Worm (Caenorhabditis elegans): ENCODE measurements around the gene Y66D12A.13.

DNA sequence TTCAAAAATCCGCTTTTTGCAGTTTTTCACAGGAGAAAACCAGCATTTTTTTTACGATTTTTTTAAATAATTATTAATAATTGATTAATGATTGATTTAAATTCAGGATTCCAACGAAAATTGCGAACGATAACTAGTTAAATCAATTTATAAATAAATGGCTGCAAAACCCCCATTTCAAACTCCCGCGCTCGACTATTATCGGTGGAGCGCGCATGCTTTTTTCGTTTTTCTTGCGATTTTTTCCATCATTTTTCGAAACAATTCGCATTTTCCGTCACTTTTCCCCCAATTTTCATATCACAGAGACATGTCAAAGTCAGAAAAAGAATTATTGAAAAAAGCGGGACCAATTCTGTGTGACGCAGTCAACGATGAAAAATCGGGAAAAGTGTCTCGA is 17.4 kb downstream of the Y66D12A.13 start, which contains the start of gene Y66D12A.10:
- TF ChIP-seq cnd-1 (tag; optimal IDR thresholded peaks at IDR 0.05) (no peak), pha-4 (tag; optimal IDR thresholded peaks at IDR 0.05) (no peak), mab-5 (tag; optimal IDR thresholded peaks at IDR 0.05) (no peak), lin-13 (tag; optimal IDR thresholded peaks at IDR 0.05) (no peak), M03D4.4 (tag; optimal IDR thresholded peaks at IDR 0.05) (no peak), nhr-237 (tag; optimal IDR thresholded peaks at IDR 0.05) (peak; percentile 22), nhr-76 (tag; optimal IDR thresholded peaks at IDR 0.05) (no peak)

All from whole organism, mixed stage, embryonic.